Worm (Caenorhabditis elegans) whole organism, young adult: Measurements from ENCODE around the gene Y57G11C.48.
"Not testable (repeated sequence)": the region's sequence is repeated elsewhere in the genome, so short reads cannot be mapped to it uniquely, and the experiment has no call there.

Source experiments
- B0035.1 ChIP-seq: sonication (generic microtip); optimal IDR thresholded peaks from 2 replicates; lab custom pipeline; 2016; ENCODE audit warnings: missing genetic modification characterization, mild to moderate bottlenecking, missing compliant biosample characterization, missing genotype, missing genetic modification reagents
- C17E4.6 ChIP-seq: fragments of 200-800 bp; sonication (Bioruptor generic); IDR thresholded peaks from 2 replicates; pipeline ENCODE4 v1.3.6; 2022; ENCODE audit warnings: missing genetic modification reagents, missing genetic modification characterization, missing compliant biosample characterization
- D2030.7 ChIP-seq: fragments of 200-800 bp; sonication (Bioruptor generic); IDR thresholded peaks from 2 replicates; pipeline ENCODE4 v1.3.6; 2022; ENCODE audit warnings: missing genetic modification reagents, missing genetic modification characterization, missing compliant biosample characterization
- F33H1.4 ChIP-seq: fragments of 200-800 bp; sonication (Bioruptor generic); IDR thresholded peaks from 2 replicates; pipeline ENCODE4 v1.3.6; 2022; ENCODE audit warnings: missing genetic modification reagents, missing genetic modification characterization, missing compliant biosample characterization
- F55B11.4 ChIP-seq: sonication (generic microtip); optimal IDR thresholded peaks from 2 replicates; lab custom pipeline; 2016; ENCODE audit warnings: missing compliant biosample characterization, missing genetic modification characterization, borderline replicate concordance; ENCODE audit not compliant: insufficient read depth
- Y53F4B.3 ChIP-seq: fragments of 200-800 bp; sonication (Bioruptor generic); IDR thresholded peaks from 2 replicates; pipeline ENCODE4 v1.3.6; 2022; ENCODE audit warnings: missing genetic modification reagents, missing genetic modification characterization, missing compliant biosample characterization
- Y79H2A.3 ChIP-seq: fragments of 200-800 bp; sonication (Bioruptor generic); conservative IDR thresholded peaks from 2 replicates; pipeline ENCODE4 v1.3.6; 2022; ENCODE audit warnings: missing genetic modification reagents, missing genetic modification characterization, missing compliant biosample characterization
- akir-1 ChIP-seq: fragments of 200-800 bp; sonication (Bioruptor generic); optimal IDR thresholded peaks from 2 replicates; lab custom pipeline; 2018; ENCODE audit warnings: mild to moderate bottlenecking, missing genetic modification characterization, moderate library complexity, missing compliant biosample characterization
- aptf-2 ChIP-seq: fragments of 200-800 bp; sonication (Bioruptor generic); conservative IDR thresholded peaks from 2 replicates; pipeline ENCODE4 v1.3.6; 2022; ENCODE audit warnings: missing genetic modification reagents, missing genetic modification characterization, missing compliant biosample characterization
- attf-3 ChIP-seq: fragments of 200-800 bp; sonication (Bioruptor generic); conservative IDR thresholded peaks from 2 replicates; pipeline ENCODE4 v1.3.6; 2022; ENCODE audit warnings: missing genetic modification reagents, missing genetic modification characterization, missing compliant biosample characterization
- attf-6 ChIP-seq: fragments of 200-800 bp; sonication (Bioruptor generic); IDR thresholded peaks from 2 replicates; pipeline ENCODE4 v1.3.6; 2022; ENCODE audit warnings: missing genetic modification reagents, missing genetic modification characterization, missing compliant biosample characterization
- ceh-100 ChIP-seq: fragments of 200-800 bp; sonication (Bioruptor generic); IDR thresholded peaks from 2 replicates; pipeline ENCODE4 v1.3.6; 2022; ENCODE audit warnings: missing genetic modification reagents, missing genetic modification characterization, missing compliant biosample characterization
- ceh-27 ChIP-seq: fragments of 200-800 bp; sonication (Bioruptor generic); optimal IDR thresholded peaks from 2 replicates; lab custom pipeline; 2018; ENCODE audit warnings: mild to moderate bottlenecking, missing genetic modification characterization, moderate library complexity, missing compliant biosample characterization
- ceh-40 ChIP-seq: fragments of 200-800 bp; sonication (Bioruptor generic); IDR thresholded peaks from 2 replicates; pipeline ENCODE4 v1.3.6; 2022; ENCODE audit warnings: missing genetic modification characterization, missing compliant biosample characterization
- chd-7 ChIP-seq: sonication (generic microtip); optimal IDR thresholded peaks from 2 replicates; lab custom pipeline; 2016; ENCODE audit warnings: mild to moderate bottlenecking, missing genetic modification characterization, moderate library complexity, missing compliant biosample characterization
- dox-1 ChIP-seq: fragments of 200-800 bp; sonication (Bioruptor generic); IDR thresholded peaks from 2 replicates; pipeline ENCODE4 v1.3.6; 2022; ENCODE audit warnings: missing genetic modification reagents, missing genetic modification characterization, missing compliant biosample characterization
- egl-44 ChIP-seq: fragments of 200-800 bp; sonication (Bioruptor generic); IDR thresholded peaks from 2 replicates; pipeline ENCODE4 v1.3.6; 2022; ENCODE audit warnings: missing genetic modification reagents, missing genetic modification characterization, missing compliant biosample characterization
- ets-4 ChIP-seq: fragments of 200-800 bp; sonication (Bioruptor generic); optimal IDR thresholded peaks from 2 replicates; lab custom pipeline; 2018; ENCODE audit warnings: mild to moderate bottlenecking, missing genetic modification characterization, missing compliant biosample characterization
- hmg-1.2 ChIP-seq: fragments of 200-800 bp; sonication (Bioruptor generic); IDR thresholded peaks from 2 replicates; pipeline ENCODE4 v1.3.6; 2022; ENCODE audit warnings: missing genetic modification reagents, missing genetic modification characterization, missing compliant biosample characterization
- hmg-20 ChIP-seq: fragments of 200-800 bp; sonication (Bioruptor generic); IDR thresholded peaks from 2 replicates; pipeline ENCODE4 v1.3.6; 2022; ENCODE audit warnings: missing genetic modification reagents, missing genetic modification characterization, missing compliant biosample characterization
- lin-40 ChIP-seq: sonication (generic microtip); optimal IDR thresholded peaks from 2 replicates; lab custom pipeline; 2016; ENCODE audit warnings: missing genetic modification characterization, mild to moderate bottlenecking, missing compliant biosample characterization, missing genotype, missing genetic modification reagents
- lsl-1 ChIP-seq: fragments of 200-800 bp; sonication (Bioruptor generic); optimal IDR thresholded peaks from 2 replicates; lab custom pipeline; 2018; ENCODE audit warnings: mild to moderate bottlenecking, missing genetic modification characterization, moderate library complexity, missing compliant biosample characterization
- mel-28 ChIP-seq: sonication (generic microtip); optimal IDR thresholded peaks from 2 replicates; lab custom pipeline; 2016; ENCODE audit warnings: borderline replicate concordance, mild to moderate bottlenecking, missing genetic modification characterization, missing compliant biosample characterization
- nfya-2 ChIP-seq: fragments of 200-800 bp; sonication (Bioruptor generic); IDR thresholded peaks from 2 replicates; pipeline ENCODE4 v1.3.6; 2022; ENCODE audit warnings: missing genetic modification reagents, missing genetic modification characterization, missing compliant biosample characterization
- pbrm-1 ChIP-seq: fragments of 200-800 bp; sonication (Bioruptor generic); IDR thresholded peaks from 2 replicates; pipeline ENCODE4 v1.3.6; 2022; ENCODE audit warnings: missing genetic modification reagents, missing genetic modification characterization, missing compliant biosample characterization
- rec-8 ChIP-seq, 2 experiments: sonication (generic microtip); optimal IDR thresholded peaks; 2 replicates each; lab custom pipeline; 2016; ENCODE audit warnings: mild to moderate bottlenecking in 2 of 2, missing genetic modification characterization in 2 of 2, missing genetic modification reagents in 2 of 2, missing genotype in 2 of 2, missing biosample characterization in 1 of 2, missing compliant biosample characterization in 1 of 2, moderate library complexity in 1 of 2
- rpc-1 ChIP-seq, 2 experiments: fragments of 150-350 bp in 1 of 2; sonication (generic microtip) in 1 of 2; optimal IDR thresholded peaks; 2 replicates each; lab custom pipeline; 2014 to 2018; ENCODE audit warnings: missing biosample characterization in 1 of 2, missing genetic modification characterization in 1 of 2, missing genetic modification reagents in 1 of 2, missing genotype in 1 of 2
- sea-2 ChIP-seq: fragments of 200-800 bp; sonication (Bioruptor generic); IDR thresholded peaks from 2 replicates; pipeline ENCODE4 v1.3.6; 2022; ENCODE audit warnings: missing genetic modification characterization, missing compliant biosample characterization
- snpc-1.1 ChIP-seq: sonication (generic microtip); optimal IDR thresholded peaks from 2 replicates; lab custom pipeline; 2017; ENCODE audit warnings: missing genetic modification characterization, mild to moderate bottlenecking, missing compliant biosample characterization, antibody characterized with exemption, moderate library complexity, missing genotype, missing genetic modification reagents; ENCODE audit not compliant: insufficient read depth
- snpc-1.3 ChIP-seq: sonication (generic microtip); optimal IDR thresholded peaks from 2 replicates; lab custom pipeline; 2017; ENCODE audit warnings: missing genetic modification characterization, mild to moderate bottlenecking, missing compliant biosample characterization, antibody characterized with exemption, moderate library complexity, missing genotype, missing genetic modification reagents; ENCODE audit not compliant: insufficient read depth
- snpc-4 ChIP-seq, 5 experiments: fragments of 150-350 bp in 1 of 5; sonication (generic microtip) in 4 of 5; optimal IDR thresholded peaks; 2 replicates each; lab custom pipeline; 2014 to 2018; ENCODE audit warnings: missing genetic modification characterization in 5 of 5, missing biosample characterization in 3 of 5, antibody characterized with exemption in 2 of 5, mild to moderate bottlenecking in 2 of 5, missing compliant biosample characterization in 2 of 5, missing genotype in 2 of 5, moderate library complexity in 2 of 5, missing genetic modification reagents in 1 of 5
- somi-1 ChIP-seq: fragments of 200-800 bp; sonication (Bioruptor generic); optimal IDR thresholded peaks from 2 replicates; lab custom pipeline; 2018; ENCODE audit warnings: mild to moderate bottlenecking, missing genetic modification characterization, missing compliant biosample characterization
- sptf-2 ChIP-seq: fragments of 200-800 bp; sonication (Bioruptor generic); optimal IDR thresholded peaks from 2 replicates; lab custom pipeline; 2018; ENCODE audit warnings: mild to moderate bottlenecking, missing genetic modification characterization, missing compliant biosample characterization
- zfh-2 ChIP-seq: fragments of 200-800 bp; sonication (Bioruptor generic); conservative IDR thresholded peaks from 2 replicates; pipeline ENCODE4 v1.3.6; 2022; ENCODE audit warnings: missing genetic modification reagents, missing genetic modification characterization, missing compliant biosample characterization
- ztf-18 ChIP-seq: sonication (generic microtip); optimal IDR thresholded peaks from 2 replicates; lab custom pipeline; 2016; ENCODE audit warnings: missing genotype, mild to moderate bottlenecking, missing genetic modification characterization, missing compliant biosample characterization

Y57G11C.48 gene

ce11 chrIV:14949048-14949447, 4.9 kb upstream of the Y57G11C.48 start:
- TF ChIP-seq dox-1 (GFP tag; lab: Robert Waterston, UW) (no peak), B0035.1 (tag; lab: Kevin White, UChicago) (no peak), attf-6 (GFP tag; lab: Robert Waterston, UW) (peak; percentile 83), lsl-1 (no peak), rpc-1 (optimal IDR thresholded peaks at IDR 0.05; lab: Kevin White, UChicago) (no peak), rpc-1 (tag; optimal IDR thresholded peaks at IDR 0.05; lab: Kevin White, UChicago) (no peak), C17E4.6 (GFP tag; lab: Robert Waterston, UW) (no peak), snpc-4 (GFP tag; optimal IDR thresholded peaks at IDR 0.05; lab: Kevin White, UChicago) (no peak), snpc-4 (tag; optimal IDR thresholded peaks at IDR 0.05; lab: Kevin White, UChicago) (peak in 1 of 4 experiments; percentile 44), attf-3 (GFP tag; lab: Robert Waterston, UW) (no peak), akir-1 (GFP tag; lab: Kevin White, UChicago) (no peak)

ce11 chrIV:14938596-14938995, 5.5 kb downstream of the Y57G11C.48 start, which contains the start of gene Y57G11C.30:
TSS of gene Y57G11C.30 (plus strand) at chrIV:14938896.
- TF ChIP-seq sea-2 (GFP tag; lab: Robert Waterston, UW); egl-44; chd-7: not testable (repeated sequence)

ce11 chrIV:14937017-14937416, 7.1 kb downstream of the Y57G11C.48 start, which contains the start of gene Y57G11C.1144:
TSS of gene Y57G11C.1144 (plus strand) at chrIV:14937317.
- TF ChIP-seq F55B11.4 (tag; lab: Kevin White, UChicago) (no peak), aptf-2 (no peak), zfh-2 (no peak), ets-4 (GFP tag; lab: Kevin White, UChicago) (no peak), Y79H2A.3 (GFP tag; lab: Robert Waterston, UW) (no peak), snpc-1.3 (tag; lab: Kevin White, UChicago) (no peak), F33H1.4 (GFP tag; lab: Robert Waterston, UW) (no peak), sptf-2 (GFP tag; lab: Kevin White, UChicago) (no peak)
- TF ChIP-seq, all 124 proteins: peak for 0

- TF ChIP-seq D2030.7 (GFP tag; lab: Robert Waterston, UW) (0 out of 2 replicates have a peak, but pooled peaks have one; percentile 14), snpc-4 (GFP tag; optimal IDR thresholded peaks at IDR 0.05; lab: Kevin White, UChicago) (peak; percentile 84), snpc-4 (tag; optimal IDR thresholded peaks at IDR 0.05; lab: Kevin White, UChicago) (peak; percentile 48 to 97 (median 90)), Y53F4B.3 (GFP tag; lab: Robert Waterston, UW) (no peak), snpc-1.1 (tag; lab: Kevin White, UChicago) (peak; percentile 73), hmg-1.2 (peak; percentile 57), attf-6 (GFP tag; lab: Robert Waterston, UW) (peak; percentile 89), B0035.1 (tag; lab: Kevin White, UChicago) (no peak)
Measured at ce11 chrIV:14932640-14933039, 11.5 kb downstream of the Y57G11C.48 start, which contains the start of gene Y57G11C.1131. TSS of gene Y57G11C.1131 (plus strand) at chrIV:14932972.

- TF ChIP-seq rec-8 (tag; optimal IDR thresholded peaks at IDR 0.05; lab: Kevin White, UChicago) (no peak), lin-40 (no peak), egl-44 (no peak), pbrm-1 (GFP tag; lab: Robert Waterston, UW) (no peak), somi-1 (no peak), mel-28 (tag; lab: Kevin White, UChicago) (no peak), ceh-40 (no peak), ceh-100 (GFP tag; lab: Robert Waterston, UW) (no peak), nfya-2 (no peak), ztf-18 (tag; lab: Kevin White, UChicago) (no peak), hmg-20 (GFP tag; lab: Robert Waterston, UW) (no peak), snpc-4 (GFP tag; optimal IDR thresholded peaks at IDR 0.05; lab: Kevin White, UChicago) (no peak), snpc-4 (tag; optimal IDR thresholded peaks at IDR 0.05; lab: Kevin White, UChicago) (no peak), ceh-27 (GFP tag; lab: Kevin White, UChicago) (no peak)
Measured at ce11 chrIV:14929421-14929820, 14.7 kb downstream of the Y57G11C.48 start, which contains the start of gene Y57G11C.28. TSS of gene Y57G11C.28 (plus strand) at chrIV:14929721.
